Worm (Caenorhabditis elegans) whole organism, late embryonic: ENCODE measurements around the gene F20A1.8.

Experiments used
- ahr-1 ChIP-seq: sonication (generic microtip); optimal IDR thresholded peaks from 2 replicates; lab custom pipeline; 2016; ENCODE audit warnings: missing genetic modification characterization, missing compliant biosample characterization
- ceh-14 ChIP-seq: sonication (generic microtip); optimal IDR thresholded peaks from 2 replicates; lab custom pipeline; 2016; ENCODE audit warnings: missing genotype, missing genetic modification characterization, missing compliant biosample characterization
- ceh-6 ChIP-seq: fragments of 200-800 bp; sonication (Bioruptor generic); optimal IDR thresholded peaks from 2 replicates; lab custom pipeline; 2018; ENCODE audit warnings: mild to moderate bottlenecking, missing genetic modification characterization, missing compliant biosample characterization
- nhr-11 ChIP-seq: fragments of 150-350 bp; optimal IDR thresholded peaks from 2 replicates; lab custom pipeline; 2014; ENCODE audit warnings: missing biosample characterization, missing genetic modification characterization
- unc-55 ChIP-seq: sonication (generic microtip); optimal IDR thresholded peaks from 2 replicates; lab custom pipeline; 2017; ENCODE audit warnings: missing biosample characterization, missing genetic modification reagents, missing genetic modification characterization

ce11 chrV:7015872-7016271 is 31.5 kb downstream of the F20A1.8 start, which contains the start of gene C33G8.13:
- TF ChIP-seq unc-55 (GFP tag; lab: Kevin White, UChicago) (no peak), ceh-6 (GFP tag; lab: Kevin White, UChicago) (no peak), ceh-14 (no peak), ahr-1 (tag; lab: Kevin White, UChicago) (no peak), nhr-11 (tag; lab: Kevin White, UChicago) (no peak)
